Worm (Caenorhabditis elegans): Measurements from ENCODE around the gene snu-13.

Gene snu-13

ce11 chrII:10693655-10694054, 35.2 kb upstream of the snu-13 start, which contains the start of gene gbh-1:
TSS of gene gbh-1 (minus strand) at chrII:10693803.
- TF ChIP-seq F49E8.2 (tag; optimal IDR thresholded peaks at IDR 0.05; ENCODE audit: insufficient read depth) (no peak), nhr-80 (tag; optimal IDR thresholded peaks at IDR 0.05) (peak; percentile 26), attf-5 (GFP tag; optimal IDR thresholded peaks at IDR 0.05) (no peak), dpff-1 (tag; optimal IDR thresholded peaks at IDR 0.05) (no peak), hmg-1.2 (GFP tag; IDR thresholded peaks at IDR 0.05) (0 out of 2 replicates have a peak, but pooled peaks have one; percentile 8), lsl-1 (GFP tag; optimal IDR thresholded peaks at IDR 0.05) (no peak), cebp-1 (GFP tag; IDR thresholded peaks at IDR 0.05) (no peak), cebp-1 (tag; optimal IDR thresholded peaks at IDR 0.05) (no peak)

DNA sequence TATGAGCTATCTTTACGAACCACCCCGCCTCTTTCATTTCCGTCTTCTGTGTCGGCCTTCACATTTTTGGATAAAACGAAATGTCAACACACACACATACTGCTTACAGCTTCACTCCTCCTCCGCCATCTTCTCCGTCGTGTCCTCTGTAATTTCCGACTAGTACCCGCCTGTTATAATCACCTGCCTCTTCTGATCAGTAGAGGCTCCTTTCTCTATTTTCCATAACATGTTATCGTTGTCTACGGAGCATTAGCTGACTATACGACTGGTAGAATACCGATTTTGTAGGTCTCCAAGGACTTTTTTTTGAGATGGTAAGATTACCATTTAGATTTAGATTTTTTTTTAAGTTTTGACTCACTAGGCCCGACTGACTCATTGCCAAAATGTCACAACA, 26.5 kb upstream of the snu-13 start:
- TF ChIP-seq D2030.7 (GFP tag; IDR thresholded peaks at IDR 0.05) (no peak), attf-3 (GFP tag; conservative IDR thresholded peaks at IDR 0.05) (no peak), Y56A3A.18 (GFP tag; IDR thresholded peaks at IDR 0.05) (no peak), lag-1 (GFP tag; IDR thresholded peaks at IDR 0.05) (no peak), nhr-120 (GFP tag; IDR thresholded peaks at IDR 0.05) (no peak), ekl-4 (GFP tag; IDR thresholded peaks at IDR 0.05) (no peak), ceh-100 (GFP tag; IDR thresholded peaks at IDR 0.05) (no peak), nhr-27 (tag; optimal IDR thresholded peaks at IDR 0.05) (no peak), tbp1 (GFP tag; optimal IDR thresholded peaks at IDR 0.05) (no peak), egl-18 (GFP tag; IDR thresholded peaks at IDR 0.05) (no peak), ceh-91 (GFP tag; IDR thresholded peaks at IDR 0.05) (no peak), F22D6.2 (tag; optimal IDR thresholded peaks at IDR 0.05) (no peak)

ce11 chrII:10680614-10681013, 22.2 kb upstream of the snu-13 start:
- TF ChIP-seq unc-62 (GFP tag; optimal IDR thresholded peaks at IDR 0.05) (no peak), rcor-1 (GFP tag; IDR thresholded peaks at IDR 0.05) (no peak), nhr-120 (GFP tag; IDR thresholded peaks at IDR 0.05) (no peak)

ce11 chrII:10680130-10680529, 21.7 kb upstream of the snu-13 start:
- TF ChIP-seq nhr-90 (tag; optimal IDR thresholded peaks at IDR 0.05) (no peak), B0019.2 (GFP tag; conservative IDR thresholded peaks at IDR 0.05) (no peak), F10E7.11 (tag; optimal IDR thresholded peaks at IDR 0.05) (no peak), chd-7 (tag; optimal IDR thresholded peaks at IDR 0.05) (no peak), lin-40 (tag; optimal IDR thresholded peaks at IDR 0.05) (no peak)

DNA sequence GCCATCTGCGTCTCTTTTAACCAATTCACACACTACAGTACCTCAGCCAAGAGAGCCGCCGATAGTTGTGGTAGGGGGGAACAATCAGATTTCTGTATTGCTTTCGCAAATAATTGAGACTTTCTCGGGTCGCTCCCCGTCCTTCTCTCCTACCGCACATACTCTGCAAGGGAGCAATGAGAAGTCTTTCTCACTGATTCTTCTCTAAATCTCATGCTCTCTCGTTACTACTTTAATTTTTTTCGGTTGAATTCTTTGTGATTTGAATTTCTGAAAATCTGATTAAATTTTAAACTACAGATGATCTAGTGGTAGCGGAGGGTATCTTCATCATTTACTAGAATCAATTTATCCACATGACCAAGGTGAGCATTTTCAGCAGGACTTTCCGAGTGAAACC, 16.9 kb upstream of the snu-13 start, which contains the start of gene ptb-1:
Gene ptb-1 (plus strand): TSS at position 301 of the 400 bp plus-strand sequence.
- TF ChIP-seq fkh-3 (tag; optimal IDR thresholded peaks at IDR 0.05) (no peak), attf-3 (GFP tag; conservative IDR thresholded peaks at IDR 0.05) (no peak), lsy-27 (tag; optimal IDR thresholded peaks at IDR 0.05; ENCODE audit: borderline replicate concordance, insufficient read depth) (no peak), K12H6.12 (tag; optimal IDR thresholded peaks at IDR 0.05) (no peak), T07F8.4 (tag; optimal IDR thresholded peaks at IDR 0.05) (no peak), cebp-1 (GFP tag; IDR thresholded peaks at IDR 0.05) (no peak), cebp-1 (tag; optimal IDR thresholded peaks at IDR 0.05) (no peak), sptf-2 (GFP tag; optimal IDR thresholded peaks at IDR 0.05) (no peak), madf-3 (GFP tag; IDR thresholded peaks at IDR 0.05) (no peak), nhr-90 (tag; optimal IDR thresholded peaks at IDR 0.05) (no peak), ztf-22 (GFP tag; optimal IDR thresholded peaks at IDR 0.05) (no peak), hlh-26 (GFP tag; conservative IDR thresholded peaks at IDR 0.05) (no peak), unc-62 (GFP tag; optimal IDR thresholded peaks at IDR 0.05) (no peak), zfh-2 (GFP tag; conservative IDR thresholded peaks at IDR 0.05) (no peak), B0019.2 (GFP tag; conservative IDR thresholded peaks at IDR 0.05) (no peak), F57C9.4 (tag; optimal IDR thresholded peaks at IDR 0.05) (no peak), somi-1 (GFP tag; optimal IDR thresholded peaks at IDR 0.05) (no peak), hrde-1 (tag; optimal IDR thresholded peaks at IDR 0.05; ENCODE audit: borderline replicate concordance) (no peak)

Data from whole organism, young adult.